Worm (Caenorhabditis elegans) whole organism, L4 larva: ENCODE results near the gene T05H4.15.

Experiments used
- ceh-62 ChIP-seq: sonication (generic microtip); optimal IDR thresholded peaks from 2 replicates; lab custom pipeline; 2017; ENCODE audit warnings: missing biosample characterization, missing genetic modification characterization
- dpl-1 ChIP-seq: fragments of 150-350 bp; optimal IDR thresholded peaks from 2 replicates; lab custom pipeline; 2014; ENCODE audit warnings: missing biosample characterization, missing genetic modification reagents, missing genetic modification characterization
- egl-27 ChIP-seq: sonication (generic microtip); optimal IDR thresholded peaks from 3 replicates; lab custom pipeline; 2017; ENCODE audit warnings: missing biosample characterization, missing genetic modification reagents, missing genetic modification characterization
- lin-39 ChIP-seq: fragments of 150-350 bp; optimal IDR thresholded peaks from 2 replicates; lab custom pipeline; 2014; ENCODE audit warnings: missing biosample characterization, missing genetic modification reagents, missing genetic modification characterization
- nhr-28 ChIP-seq: fragments of 150-350 bp; optimal IDR thresholded peaks from 2 replicates; lab custom pipeline; 2014; ENCODE audit warnings: missing biosample characterization, missing genetic modification characterization
- nhr-41 ChIP-seq: fragments of 200-800 bp; sonication (Bioruptor generic); IDR thresholded peaks from 2 replicates; pipeline ENCODE4 v1.3.6; 2022; ENCODE audit warnings: missing genetic modification reagents, missing genetic modification characterization, missing compliant biosample characterization
- pha-4 ChIP-seq, 2 experiments: fragments of 150-350 bp in 1 of 2; fragments of 200-800 bp in 1 of 2; sonication (Bioruptor generic) in 1 of 2; IDR thresholded peaks in 1 of 2; optimal IDR thresholded peaks in 1 of 2; 2 replicates each; pipeline versions ENCODE4 v1.3.6 to Lab custom; 2014 to 2022; ENCODE audit warnings: missing genetic modification characterization in 2 of 2, missing genetic modification reagents in 2 of 2, missing biosample characterization in 1 of 2, missing compliant biosample characterization in 1 of 2
- pqm-1 ChIP-seq: sonication (generic microtip); optimal IDR thresholded peaks from 2 replicates; lab custom pipeline; 2017; ENCODE audit warnings: missing biosample characterization, missing genetic modification characterization
- rbr-2 ChIP-seq: sonication (generic microtip); optimal IDR thresholded peaks from 2 replicates; lab custom pipeline; 2016; ENCODE audit warnings: missing genotype, missing genetic modification characterization, missing compliant biosample characterization
- snpc-1.2 ChIP-seq: fragments of 200-800 bp; sonication (Bioruptor generic); IDR thresholded peaks from 2 replicates; pipeline ENCODE4 v1.3.6; 2022; ENCODE audit warnings: missing genetic modification reagents, missing genetic modification characterization, missing compliant biosample characterization
- unc-39 ChIP-seq: sonication (generic microtip); optimal IDR thresholded peaks from 2 replicates; lab custom pipeline; 2017; ENCODE audit warnings: missing biosample characterization, missing genetic modification characterization
- zag-1 ChIP-seq: fragments of 150-350 bp; optimal IDR thresholded peaks from 2 replicates; lab custom pipeline; 2014; ENCODE audit warnings: missing biosample characterization, missing genetic modification characterization
- zip-11 ChIP-seq: fragments of 200-800 bp; sonication (Bioruptor generic); IDR thresholded peaks from 2 replicates; pipeline ENCODE4 v1.3.6; 2022; ENCODE audit warnings: missing genetic modification characterization, missing compliant biosample characterization

DNA sequence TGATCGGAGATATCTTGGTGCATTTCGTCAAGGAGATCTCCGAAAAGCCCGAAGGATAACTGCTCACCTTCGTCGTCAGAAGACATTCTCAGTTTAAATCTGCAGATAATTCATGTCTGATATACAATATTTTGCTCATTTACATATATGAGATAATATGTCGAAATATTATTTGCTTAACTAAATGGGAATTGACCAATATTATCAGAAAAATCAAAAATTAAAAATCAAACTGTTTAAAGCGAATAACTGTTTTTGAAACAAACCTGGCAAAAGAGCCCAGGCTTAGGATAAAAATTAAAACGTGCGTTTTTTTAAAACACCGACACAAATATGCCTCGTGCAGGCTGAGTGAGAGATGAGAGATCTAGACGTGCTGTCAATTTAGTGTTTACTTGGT lies at the start of gene T05H4.15:
- no peak for TF ChIP-seq unc-39 (tag; lab: Kevin White, UChicago)
- no peak for TF ChIP-seq rbr-2
- no peak for TF ChIP-seq nhr-41 (GFP tag; lab: Robert Waterston, UW)
- no peak for TF ChIP-seq zip-11 (GFP tag; lab: Robert Waterston, UW)
- no peak for TF ChIP-seq lin-39
- no peak for TF ChIP-seq pha-4 (GFP tag; IDR thresholded peaks at IDR 0.05; lab: Robert Waterston, UW)
- TF ChIP-seq pha-4 (tag; optimal IDR thresholded peaks at IDR 0.05; lab: Kevin White, UChicago), result no peak
- no peak for TF ChIP-seq zag-1 (tag; lab: Kevin White, UChicago)
- no peak for TF ChIP-seq nhr-28 (tag; lab: Kevin White, UChicago)
- no peak for TF ChIP-seq dpl-1 (GFP tag; lab: Kevin White, UChicago)
- TF ChIP-seq egl-27 (tag; lab: Kevin White, UChicago), result no peak
- no peak for TF ChIP-seq pqm-1 (tag; lab: Kevin White, UChicago)
- no peak for TF ChIP-seq ceh-62 (tag; lab: Kevin White, UChicago)
- no peak for TF ChIP-seq snpc-1.2 (GFP tag; lab: Robert Waterston, UW)
